Fruit fly (Drosophila melanogaster) whole organism, embryonic: ENCODE data around the gene spirit.
A peak's percentile ranks its signal among the peaks of the same experiment; 100 is the strongest.

Experiments used
- Asciz ChIP-seq: fragments of 200-800 bp; sonication (Bioruptor generic); optimal IDR thresholded peaks from 2 replicates; lab custom pipeline; 2017; ENCODE audit warnings: missing biosample characterization, mild to moderate bottlenecking, missing genetic modification characterization, missing genetic modification reagents
- CG10267 ChIP-seq: fragments of 200-800 bp; sonication (Bioruptor generic); optimal IDR thresholded peaks from 2 replicates; lab custom pipeline; 2018; ENCODE audit warnings: missing biosample characterization, mild to moderate bottlenecking, missing genetic modification characterization, moderate library complexity
- CG10366 ChIP-seq: fragments of 200-800 bp; sonication (Bioruptor generic); IDR thresholded peaks from 2 replicates; pipeline ENCODE4 v1.3.6; 2022; ENCODE audit warnings: missing biosample characterization, missing genetic modification characterization
- CG10654 ChIP-seq: fragments of 200-800 bp; sonication (Bioruptor generic); optimal IDR thresholded peaks from 2 replicates; lab custom pipeline; 2016; ENCODE audit warnings: missing biosample characterization, missing genetic modification characterization
- CG11247 ChIP-seq: fragments of 200-800 bp; sonication (Bioruptor generic); IDR thresholded peaks from 2 replicates; pipeline ENCODE4 v1.3.6; 2022; ENCODE audit warnings: missing biosample characterization, missing genetic modification characterization
- CG11398 ChIP-seq: fragments of 200-800 bp; sonication (Bioruptor generic); optimal IDR thresholded peaks from 2 replicates; lab custom pipeline; 2016; ENCODE audit warnings: missing biosample characterization, missing genetic modification characterization
- CG11696 ChIP-seq: fragments of 200-800 bp; sonication (Bioruptor generic); IDR thresholded peaks from 2 replicates; pipeline ENCODE4 v1.3.6; 2022; ENCODE audit warnings: missing biosample characterization, missing genetic modification characterization
- CG11723 ChIP-seq: fragments of 200-800 bp; sonication (Bioruptor generic); optimal IDR thresholded peaks from 2 replicates; lab custom pipeline; 2017; ENCODE audit warnings: missing biosample characterization, mild to moderate bottlenecking, missing genetic modification characterization
- CG13296 ChIP-seq: fragments of 200-800 bp; sonication (Bioruptor generic); optimal IDR thresholded peaks from 3 replicates; lab custom pipeline; 2018; ENCODE audit warnings: missing biosample characterization, mild to moderate bottlenecking, missing genetic modification characterization
- CG14667 ChIP-seq: fragments of 200-800 bp; sonication (Bioruptor generic); IDR thresholded peaks from 2 replicates; pipeline ENCODE4 v1.3.6; 2022; ENCODE audit warnings: missing biosample characterization, missing genetic modification characterization
- CG15601 ChIP-seq: fragments of 200-800 bp; sonication (Bioruptor generic); optimal IDR thresholded peaks from 3 replicates; lab custom pipeline; 2019; ENCODE audit warnings: missing biosample characterization, mild to moderate bottlenecking, missing genetic modification characterization, moderate library complexity
- CG16779 ChIP-seq: fragments of 200-800 bp; sonication (Bioruptor generic); IDR thresholded peaks from 2 replicates; pipeline ENCODE4 v1.3.6; 2022; ENCODE audit warnings: missing biosample characterization, missing genetic modification characterization
- CG2875 ChIP-seq: fragments of 200-800 bp; sonication (Bioruptor generic); optimal IDR thresholded peaks from 2 replicates; lab custom pipeline; 2017; ENCODE audit warnings: missing biosample characterization, mild to moderate bottlenecking, missing genetic modification characterization, missing genetic modification reagents
- CG32767 ChIP-seq: fragments of 200-800 bp; sonication (Bioruptor generic); IDR thresholded peaks from 2 replicates; pipeline ENCODE4 v1.3.6; 2022; ENCODE audit warnings: missing biosample characterization, missing genetic modification characterization
- CG34376 ChIP-seq: fragments of 200-800 bp; sonication (Bioruptor generic); optimal IDR thresholded peaks from 2 replicates; lab custom pipeline; 2018; ENCODE audit warnings: missing biosample characterization, mild to moderate bottlenecking, missing genetic modification characterization
- CG3726 ChIP-seq: fragments of 200-800 bp; sonication (Bioruptor generic); IDR thresholded peaks from 3 replicates; pipeline ENCODE4, ENCODE4 v1.3.6; 2022; ENCODE audit warnings: missing biosample characterization, missing genetic modification characterization
- CG3847 ChIP-seq: fragments of 200-800 bp; sonication (Bioruptor generic); IDR thresholded peaks from 2 replicates; pipeline ENCODE4 v1.3.6; 2022; ENCODE audit warnings: missing biosample characterization, missing genetic modification characterization
- CG4282 ChIP-seq: fragments of 200-800 bp; sonication (Bioruptor generic); optimal IDR thresholded peaks from 2 replicates; lab custom pipeline; 2016; ENCODE audit warnings: missing biosample characterization, missing genetic modification characterization
- CG4424 ChIP-seq: fragments of 200-800 bp; sonication (Bioruptor generic); optimal IDR thresholded peaks from 3 replicates; lab custom pipeline; 2016; ENCODE audit warnings: missing biosample characterization, missing genetic modification characterization
- CG4617 ChIP-seq: fragments of 200-800 bp; sonication (Bioruptor generic); optimal IDR thresholded peaks from 3 replicates; lab custom pipeline; 2016; ENCODE audit warnings: missing biosample characterization, missing genetic modification characterization, borderline replicate concordance
- CG9609 ChIP-seq: fragments of 200-800 bp; sonication (Bioruptor generic); optimal IDR thresholded peaks from 3 replicates; lab custom pipeline; 2016; ENCODE audit warnings: missing biosample characterization, missing genetic modification characterization
- CG9797 ChIP-seq: fragments of 200-800 bp; sonication (Bioruptor generic); optimal IDR thresholded peaks from 3 replicates; lab custom pipeline; 2018; ENCODE audit warnings: missing biosample characterization, mild to moderate bottlenecking, missing genetic modification characterization
- CrebB ChIP-seq: fragments of 200-800 bp; sonication (Bioruptor generic); optimal IDR thresholded peaks from 3 replicates; lab custom pipeline; 2018; ENCODE audit warnings: missing biosample characterization, mild to moderate bottlenecking, missing genetic modification characterization
- D ChIP-seq, 2 experiments: fragments of 200-800 bp in 1 of 2; fragments of >200 bp in 1 of 2; sonication (Bioruptor generic) in 1 of 2; optimal IDR thresholded peaks; 2 replicates in 1 of 2; 3 replicates in 1 of 2; lab custom pipeline; 2017; ENCODE audit warnings: mild to moderate bottlenecking in 1 of 2, missing biosample characterization in 1 of 2, missing genetic modification characterization in 1 of 2, missing genetic modification reagents in 1 of 2
- D19A ChIP-seq: fragments of 200-800 bp; optimal IDR thresholded peaks from 3 replicates; lab custom pipeline; 2019; ENCODE audit warnings: missing biosample characterization, mild to moderate bottlenecking, missing genetic modification characterization, moderate library complexity
- Dbx ChIP-seq: fragments of 200-800 bp; sonication (Bioruptor generic); IDR thresholded peaks from 3 replicates; pipeline ENCODE4 v1.3.6; 2022; ENCODE audit warnings: missing biosample characterization, missing genetic modification characterization
- Elba2 ChIP-seq: fragments of 200-800 bp; sonication (Bioruptor generic); optimal IDR thresholded peaks from 3 replicates; lab custom pipeline; 2016; ENCODE audit warnings: missing biosample characterization, missing genetic modification characterization
- Ets97D ChIP-seq: fragments of 200-800 bp; sonication (Bioruptor generic); optimal IDR thresholded peaks from 3 replicates; lab custom pipeline; 2016; ENCODE audit warnings: missing biosample characterization, missing genetic modification characterization
- Fer2 ChIP-seq: fragments of 200-800 bp; sonication (Bioruptor generic); optimal IDR thresholded peaks from 2 replicates; lab custom pipeline; 2018; ENCODE audit warnings: missing biosample characterization, mild to moderate bottlenecking, missing genetic modification characterization, moderate library complexity
- HLH4C ChIP-seq: fragments of 200-800 bp; sonication (Bioruptor generic); IDR thresholded peaks from 3 replicates; pipeline ENCODE4 v1.3.6; 2022; ENCODE audit warnings: missing biosample characterization, missing genetic modification characterization; ENCODE audit not compliant: partially characterized antibody
- HmgZ ChIP-seq: fragments of 200-800 bp; sonication (Bioruptor generic); optimal IDR thresholded peaks from 2 replicates; lab custom pipeline; 2018; ENCODE audit warnings: missing biosample characterization, mild to moderate bottlenecking, missing genetic modification characterization
- NFAT ChIP-seq: fragments of 200-800 bp; sonication (Bioruptor generic); IDR thresholded peaks from 2 replicates; pipeline ENCODE4 v1.3.6; 2022; ENCODE audit warnings: missing biosample characterization, missing genetic modification characterization
- NK7.1 ChIP-seq: fragments of 200-800 bp; sonication (Bioruptor generic); optimal IDR thresholded peaks from 3 replicates; lab custom pipeline; 2016; ENCODE audit warnings: missing biosample characterization, missing genetic modification characterization
- Poxn ChIP-seq: fragments of 200-800 bp; sonication (Bioruptor generic); IDR thresholded peaks from 2 replicates; pipeline ENCODE4 v1.3.6; 2022; ENCODE audit warnings: missing biosample characterization, missing genetic modification characterization
- Ptx1 ChIP-seq: fragments of 200-800 bp; sonication (Bioruptor generic); IDR thresholded peaks from 2 replicates; pipeline ENCODE4 v1.3.6; 2022; ENCODE audit warnings: missing biosample characterization, missing genetic modification characterization
- Rx ChIP-seq: fragments of 200-800 bp; sonication (Bioruptor generic); IDR thresholded peaks from 2 replicates; pipeline ENCODE4 v1.3.6; 2022; ENCODE audit warnings: missing biosample characterization, missing genetic modification characterization
- Side ChIP-seq: fragments of 200-800 bp; sonication (Bioruptor generic); optimal IDR thresholded peaks from 2 replicates; lab custom pipeline; 2016; ENCODE audit warnings: missing biosample characterization, missing genetic modification characterization
- Six4 ChIP-seq: fragments of 200-800 bp; sonication (Bioruptor generic); optimal IDR thresholded peaks from 2 replicates; lab custom pipeline; 2016; ENCODE audit warnings: missing biosample characterization, missing genetic modification characterization
- ac ChIP-seq: fragments of 200-800 bp; sonication (Bioruptor generic); optimal IDR thresholded peaks from 3 replicates; lab custom pipeline; 2017; ENCODE audit warnings: missing biosample characterization, mild to moderate bottlenecking, missing genetic modification characterization
- amos ChIP-seq: fragments of 200-800 bp; sonication (Bioruptor generic); IDR thresholded peaks from 2 replicates; pipeline ENCODE4 v1.3.6; 2022; ENCODE audit warnings: missing biosample characterization, missing genetic modification characterization; ENCODE audit not compliant: partially characterized antibody
- aop ChIP-seq: fragments of 200-800 bp; sonication (Bioruptor generic); IDR thresholded peaks from 2 replicates; pipeline ENCODE4 v1.3.6; 2022; ENCODE audit warnings: missing biosample characterization, missing genetic modification characterization
- bowl ChIP-seq: fragments of 200-800 bp; sonication (Bioruptor generic); IDR thresholded peaks from 2 replicates; pipeline ENCODE4 v1.3.6; 2022; ENCODE audit warnings: missing biosample characterization, missing genetic modification characterization
- btn ChIP-seq: fragments of 200-800 bp; sonication (Bioruptor generic); optimal IDR thresholded peaks from 2 replicates; lab custom pipeline; 2016; ENCODE audit warnings: missing biosample characterization, missing genetic modification characterization
- cato ChIP-seq: fragments of 200-800 bp; sonication (Bioruptor generic); optimal IDR thresholded peaks from 2 replicates; lab custom pipeline; 2016; ENCODE audit warnings: missing biosample characterization, missing genetic modification characterization, borderline replicate concordance
- corto ChIP-seq: fragments of 200-800 bp; sonication (Bioruptor generic); optimal IDR thresholded peaks from 2 replicates; lab custom pipeline; 2016; ENCODE audit warnings: missing biosample characterization, mild to moderate bottlenecking, missing genetic modification characterization, moderate library complexity
- hth ChIP-seq: fragments of >200 bp; optimal IDR thresholded peaks from 2 replicates; lab custom pipeline; 2017; ENCODE audit warnings: inconsistent platforms
- jing ChIP-seq: fragments of 200-800 bp; sonication (Bioruptor generic); optimal IDR thresholded peaks from 2 replicates; lab custom pipeline; 2018; ENCODE audit warnings: missing biosample characterization, mild to moderate bottlenecking, missing genetic modification characterization
- pita ChIP-seq: fragments of 200-800 bp; sonication (Bioruptor generic); optimal IDR thresholded peaks from 2 replicates; lab custom pipeline; 2017; ENCODE audit warnings: missing biosample characterization, mild to moderate bottlenecking, missing genetic modification characterization
- ro ChIP-seq: fragments of 200-800 bp; sonication (Bioruptor generic); IDR thresholded peaks from 2 replicates; pipeline ENCODE4 v1.3.6; 2022; ENCODE audit warnings: missing biosample characterization, missing genetic modification characterization
- shn ChIP-seq: fragments of 200-800 bp; sonication (Bioruptor generic); optimal IDR thresholded peaks from 3 replicates; lab custom pipeline; 2016; ENCODE audit warnings: missing biosample characterization, missing genetic modification characterization
- sim ChIP-seq: fragments of 200-800 bp; sonication (Bioruptor generic); IDR thresholded peaks from 2 replicates; pipeline ENCODE4 v1.3.6; 2022; ENCODE audit warnings: missing biosample characterization, missing genetic modification characterization
- sqz ChIP-seq: fragments of 200-800 bp; sonication (Bioruptor generic); optimal IDR thresholded peaks from 3 replicates; lab custom pipeline; 2018; ENCODE audit warnings: missing biosample characterization, mild to moderate bottlenecking, missing genetic modification characterization

spirit gene

DNA sequence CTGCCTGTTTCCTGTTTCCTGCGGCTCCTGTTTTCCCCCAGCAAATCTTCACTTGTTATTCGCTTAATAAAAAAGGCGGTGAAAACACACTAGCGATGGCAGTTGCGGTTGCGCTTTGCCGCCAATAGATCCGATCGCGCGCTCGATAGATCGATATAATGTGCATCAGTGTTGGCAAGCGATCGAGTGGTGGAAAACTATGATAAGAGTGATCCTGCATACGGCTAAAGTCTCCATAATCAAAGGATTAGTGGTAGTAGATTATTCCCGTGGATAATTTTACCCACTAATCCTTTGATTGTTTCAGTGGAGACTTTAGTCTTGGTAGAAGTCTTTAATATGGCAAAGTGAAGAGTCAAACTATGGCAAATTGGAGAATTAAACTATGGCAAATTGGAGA is 32.8 kb upstream of the spirit start, which contains the start of gene Caf1-180 (continued):
- TF ChIP-seq CG10267 (peak; percentile 96), bowl (GFP tag; lab: Robert Waterston, UW) (no peak), CG13296 (no peak), Six4 (GFP tag; lab: Kevin White, UChicago) (no peak), D (optimal IDR thresholded peaks at IDR 0.05; lab: Kevin White, UChicago) (no peak), D (GFP tag; optimal IDR thresholded peaks at IDR 0.05; lab: Kevin White, UChicago) (no peak), CG9609 (GFP tag; lab: Kevin White, UChicago) (no peak), CG9797 (peak; percentile 36), Rx (GFP tag; lab: Robert Waterston, UW) (no peak), ro (no peak), HmgZ (peak; percentile 54), Elba2 (no peak), CG15601 (tag; lab: Kevin White, UChicago) (no peak), CG10654 (GFP tag; lab: Kevin White, UChicago) (no peak), NFAT (GFP tag; lab: Robert Waterston, UW) (peak; percentile 56; the same call in 1 of the 2 replicates), CG3847 (GFP tag; lab: Robert Waterston, UW) (peak; percentile 61; the same call in 1 of the 2 replicates), Fer2 (no peak), CG4617 (GFP tag; lab: Kevin White, UChicago) (peak; percentile 54), D19A (tag; lab: Kevin White, UChicago) (no peak), CG34376 (GFP tag; lab: Kevin White, UChicago) (no peak), NK7.1 (no peak), HLH4C (GFP tag; lab: Robert Waterston, UW) (peak; percentile 76), CG2875 (GFP tag; lab: Kevin White, UChicago) (no peak), shn (peak; percentile 8), cato (GFP tag; lab: Kevin White, UChicago) (no peak), CG4282 (GFP tag; lab: Kevin White, UChicago) (peak; percentile 45), ac (GFP tag; lab: Kevin White, UChicago) (no peak), jing (no peak), btn (no peak), amos (GFP tag; lab: Robert Waterston, UW) (peak; percentile 92), Dbx (GFP tag; lab: Robert Waterston, UW) (0 out of 3 replicates have a peak, but pooled peaks have one; percentile 12), aop (no peak), sqz (GFP tag; lab: Kevin White, UChicago) (no peak), Poxn (GFP tag; lab: Robert Waterston, UW) (no peak), CG32767 (GFP tag; lab: Robert Waterston, UW) (no peak), CG11723 (GFP tag; lab: Kevin White, UChicago) (no peak), CG3726 (GFP tag; lab: Robert Waterston, UW) (no peak), Asciz (GFP tag; lab: Kevin White, UChicago) (no peak), CG14667 (GFP tag; lab: Robert Waterston, UW) (no peak), CG11398 (GFP tag; lab: Kevin White, UChicago) (no peak), CG11247 (GFP tag; lab: Robert Waterston, UW) (0 out of 2 replicates have a peak, but pooled peaks have one; percentile 16), Ets97D (GFP tag; lab: Kevin White, UChicago) (peak; percentile 66), CG16779 (GFP tag; lab: Robert Waterston, UW) (no peak), CrebB (tag; lab: Kevin White, UChicago) (no peak), CG4424 (GFP tag; lab: Kevin White, UChicago) (no peak), CG11696 (GFP tag; lab: Robert Waterston, UW) (no peak), Side (GFP tag; lab: Kevin White, UChicago) (no peak), CG10366 (GFP tag; lab: Robert Waterston, UW) (no peak), corto (no peak), Ptx1 (GFP tag; lab: Robert Waterston, UW) (no peak), sim (GFP tag; lab: Robert Waterston, UW) (no peak), hth (lab: Kevin White, UChicago) (no peak), pita (GFP tag; lab: Kevin White, UChicago) (peak; percentile 88)
